Worm (Caenorhabditis elegans) whole organism, L1 larva: Measurements from ENCODE around the gene rpl-26.

Experiments used
- blmp-1 ChIP-seq: fragments of 150-350 bp; optimal IDR thresholded peaks from 2 replicates; lab custom pipeline; 2014; ENCODE audit warnings: missing biosample characterization, missing genetic modification characterization
- ceh-82 ChIP-seq, 3 experiments: fragments of 150-350 bp in 1 of 3; sonication (generic microtip) in 2 of 3; optimal IDR thresholded peaks; 2 replicates each; lab custom pipeline; 2014 to 2017; ENCODE audit warnings: missing biosample characterization in 3 of 3, missing genetic modification characterization in 3 of 3
- dpl-1 ChIP-seq, 3 experiments: fragments of 150-350 bp in 2 of 3; sonication (generic microtip) in 1 of 3; optimal IDR thresholded peaks; 2 replicates each; lab custom pipeline; 2014 to 2017; ENCODE audit warnings: missing biosample characterization in 3 of 3, missing genetic modification characterization in 3 of 3, missing genetic modification reagents in 3 of 3
- elt-3 ChIP-seq, 6 experiments: fragments of 150-350 bp in 1 of 6; sonication (generic microtip); optimal IDR thresholded peaks; 2 replicates each; lab custom pipeline; 2017 to 2018; ENCODE audit warnings: missing biosample characterization in 6 of 6, missing genetic modification characterization in 6 of 6, inconsistent platforms in 1 of 6
- fkh-10 ChIP-seq: sonication (generic microtip); optimal IDR thresholded peaks from 2 replicates; lab custom pipeline; 2017; ENCODE audit warnings: missing biosample characterization, missing genetic modification reagents, missing genetic modification characterization
- fos-1 ChIP-seq: fragments of 150-350 bp; optimal IDR thresholded peaks from 2 replicates; lab custom pipeline; 2014; ENCODE audit warnings: missing biosample characterization, missing genetic modification characterization
- jun-1 ChIP-seq: fragments of 150-350 bp; optimal IDR thresholded peaks from 2 replicates; lab custom pipeline; 2014; ENCODE audit warnings: missing biosample characterization, missing genetic modification reagents, missing genetic modification characterization
- lin-15B ChIP-seq: fragments of 150-350 bp; sonication (generic microtip); optimal IDR thresholded peaks from 3 replicates; lab custom pipeline; 2014; ENCODE audit warnings: missing biosample characterization, missing genetic modification characterization
- mdl-1 ChIP-seq, 2 experiments: fragments of 150-350 bp; optimal IDR thresholded peaks; 2 replicates each; lab custom pipeline; 2014 to 2017; ENCODE audit warnings: missing biosample characterization in 2 of 2, missing genetic modification characterization in 2 of 2, inconsistent platforms in 1 of 2
- nhr-11 ChIP-seq: fragments of 150-350 bp; optimal IDR thresholded peaks from 2 replicates; lab custom pipeline; 2014; ENCODE audit warnings: missing biosample characterization, missing genetic modification characterization
- nhr-237 ChIP-seq: fragments of 150-350 bp; optimal IDR thresholded peaks from 2 replicates; lab custom pipeline; 2014; ENCODE audit warnings: missing biosample characterization, missing genetic modification characterization
- snpc-4 ChIP-seq: fragments of 150-350 bp; optimal IDR thresholded peaks from 2 replicates; lab custom pipeline; 2014; ENCODE audit warnings: missing biosample characterization, missing genetic modification characterization
- unc-62 ChIP-seq: fragments of 150-350 bp; optimal IDR thresholded peaks from 2 replicates; lab custom pipeline; 2014; ENCODE audit warnings: missing biosample characterization, missing genetic modification reagents, missing genetic modification characterization

- TF ChIP-seq ceh-82 (tag; optimal IDR thresholded peaks at IDR 0.05; lab: Kevin White, UChicago) (no peak), dpl-1 (GFP tag; optimal IDR thresholded peaks at IDR 0.05; lab: Kevin White, UChicago) (no peak), blmp-1 (tag; lab: Kevin White, UChicago) (no peak), snpc-4 (tag; lab: Kevin White, UChicago) (no peak), nhr-11 (tag; lab: Kevin White, UChicago) (no peak), mdl-1 (tag; optimal IDR thresholded peaks at IDR 0.05; lab: Kevin White, UChicago) (no peak), nhr-237 (no peak), jun-1 (tag; lab: Kevin White, UChicago) (no peak), elt-3 (tag; optimal IDR thresholded peaks at IDR 0.05; lab: Kevin White, UChicago) (no peak), fkh-10 (no peak), fos-1 (tag; lab: Kevin White, UChicago) (no peak), unc-62 (GFP tag; lab: Kevin White, UChicago) (no peak), lin-15B (tag; lab: Kevin White, UChicago) (no peak)
Measured at ce11 chrII:8639553-8639952, 37.0 kb downstream of the rpl-26 start.
